Worm (Caenorhabditis elegans) whole organism, L2 larva: Measurements from ENCODE around the gene srx-136.

ENCODE experiments used
- C34F6.9 ChIP-seq: fragments of 150-350 bp; optimal IDR thresholded peaks from 2 replicates; lab custom pipeline; 2014; ENCODE audit warnings: missing biosample characterization, missing genetic modification characterization
- F13H6.1 ChIP-seq: sonication (generic microtip); optimal IDR thresholded peaks from 2 replicates; lab custom pipeline; 2016; ENCODE audit warnings: missing genetic modification characterization, missing compliant biosample characterization
- R02D3.7 ChIP-seq: fragments of 150-350 bp; optimal IDR thresholded peaks from 2 replicates; lab custom pipeline; 2014; ENCODE audit warnings: missing biosample characterization, missing genetic modification characterization
- Y55F3AM.14 ChIP-seq: fragments of 200-800 bp; sonication (Bioruptor generic); optimal IDR thresholded peaks from 2 replicates; lab custom pipeline; 2018; ENCODE audit warnings: mild to moderate bottlenecking, missing genetic modification characterization, missing compliant biosample characterization
- ZK546.5 ChIP-seq: sonication (generic microtip); optimal IDR thresholded peaks from 2 replicates; lab custom pipeline; 2017; ENCODE audit warnings: missing biosample characterization, missing genetic modification characterization
- alr-1 ChIP-seq: fragments of 150-350 bp; optimal IDR thresholded peaks from 2 replicates; lab custom pipeline; 2014; ENCODE audit warnings: missing biosample characterization, missing genetic modification characterization
- aly-2 ChIP-seq: fragments of 150-350 bp; optimal IDR thresholded peaks from 2 replicates; lab custom pipeline; 2014; ENCODE audit warnings: missing biosample characterization, missing genetic modification characterization
- blmp-1 ChIP-seq: sonication (generic microtip); optimal IDR thresholded peaks from 2 replicates; lab custom pipeline; 2017; ENCODE audit warnings: missing genetic modification characterization, mild to moderate bottlenecking, missing compliant biosample characterization, antibody characterized with exemption, moderate library complexity; ENCODE audit not compliant: insufficient read depth
- ceh-16 ChIP-seq: fragments of 150-350 bp; optimal IDR thresholded peaks from 2 replicates; lab custom pipeline; 2014; ENCODE audit warnings: missing biosample characterization, missing genetic modification characterization
- dmd-4 ChIP-seq: sonication (generic microtip); optimal IDR thresholded peaks from 2 replicates; lab custom pipeline; 2017; ENCODE audit warnings: missing biosample characterization, missing genetic modification characterization
- egl-27 ChIP-seq: sonication (generic microtip); optimal IDR thresholded peaks from 3 replicates; lab custom pipeline; 2017; ENCODE audit warnings: missing biosample characterization, missing genetic modification reagents, missing genetic modification characterization
- elt-1 ChIP-seq: fragments of 150-350 bp; optimal IDR thresholded peaks from 2 replicates; lab custom pipeline; 2014; ENCODE audit warnings: missing biosample characterization, missing genetic modification characterization
- elt-3 ChIP-seq: sonication (generic microtip); optimal IDR thresholded peaks from 2 replicates; lab custom pipeline; 2017; ENCODE audit warnings: missing biosample characterization, missing genetic modification characterization
- fos-1 ChIP-seq: fragments of 150-350 bp; optimal IDR thresholded peaks from 2 replicates; lab custom pipeline; 2014; ENCODE audit warnings: missing biosample characterization, missing genetic modification characterization
- gmeb-1 ChIP-seq: fragments of 150-350 bp; optimal IDR thresholded peaks from 2 replicates; lab custom pipeline; 2014; ENCODE audit warnings: missing biosample characterization, missing genetic modification characterization
- lin-13 ChIP-seq: fragments of 150-350 bp; optimal IDR thresholded peaks from 2 replicates; lab custom pipeline; 2014; ENCODE audit warnings: missing biosample characterization, missing genetic modification reagents, missing genetic modification characterization
- lin-39 ChIP-seq: fragments of 150-350 bp; optimal IDR thresholded peaks from 2 replicates; lab custom pipeline; 2014; ENCODE audit warnings: missing biosample characterization, missing genetic modification reagents, missing genetic modification characterization
- lsy-2 ChIP-seq, 2 experiments: fragments of 150-350 bp in 1 of 2; sonication (generic microtip) in 1 of 2; optimal IDR thresholded peaks; 2 replicates each; lab custom pipeline; 2014 to 2017; ENCODE audit warnings: missing biosample characterization in 2 of 2, missing genetic modification characterization in 2 of 2
- mab-5 ChIP-seq: fragments of 150-350 bp; optimal IDR thresholded peaks from 2 replicates; lab custom pipeline; 2014; ENCODE audit warnings: missing biosample characterization, missing genetic modification characterization
- mdl-1 ChIP-seq, 2 experiments: fragments of 150-350 bp in 1 of 2; sonication (generic microtip) in 1 of 2; optimal IDR thresholded peaks; 2 replicates each; lab custom pipeline; 2017; ENCODE audit warnings: missing biosample characterization in 2 of 2, missing genetic modification characterization in 2 of 2
- nhr-10 ChIP-seq: sonication (generic microtip); optimal IDR thresholded peaks from 2 replicates; lab custom pipeline; 2017; ENCODE audit warnings: missing biosample characterization, missing genetic modification characterization
- nhr-12 ChIP-seq: fragments of 150-350 bp; optimal IDR thresholded peaks from 2 replicates; lab custom pipeline; 2014; ENCODE audit warnings: missing biosample characterization, missing genetic modification characterization
- nhr-129 ChIP-seq: fragments of 150-350 bp; optimal IDR thresholded peaks from 2 replicates; lab custom pipeline; 2014; ENCODE audit warnings: missing biosample characterization, missing genetic modification characterization
- nhr-21 ChIP-seq: fragments of 150-350 bp; optimal IDR thresholded peaks from 2 replicates; lab custom pipeline; 2014; ENCODE audit warnings: missing biosample characterization, missing genetic modification characterization
- nhr-23 ChIP-seq: fragments of 150-350 bp; optimal IDR thresholded peaks from 2 replicates; lab custom pipeline; 2014; ENCODE audit warnings: missing biosample characterization, missing genetic modification reagents, missing genetic modification characterization
- nhr-237 ChIP-seq: fragments of 150-350 bp; optimal IDR thresholded peaks from 2 replicates; lab custom pipeline; 2014; ENCODE audit warnings: missing biosample characterization, missing genetic modification characterization
- nhr-25 ChIP-seq: fragments of 150-350 bp; sonication (generic microtip); optimal IDR thresholded peaks from 3 replicates; lab custom pipeline; 2014; ENCODE audit warnings: missing biosample characterization, missing genetic modification characterization
- nhr-6 ChIP-seq: fragments of 150-350 bp; optimal IDR thresholded peaks from 2 replicates; lab custom pipeline; 2014; ENCODE audit warnings: missing biosample characterization, missing genetic modification characterization
- nhr-77 ChIP-seq: fragments of 150-350 bp; optimal IDR thresholded peaks from 2 replicates; lab custom pipeline; 2014; ENCODE audit warnings: missing biosample characterization, missing genetic modification characterization
- sem-4 ChIP-seq: fragments of 150-350 bp; optimal IDR thresholded peaks from 2 replicates; lab custom pipeline; 2014; ENCODE audit warnings: missing biosample characterization, missing genetic modification reagents, missing genetic modification characterization
- skn-1 ChIP-seq: sonication (generic microtip); optimal IDR thresholded peaks from 2 replicates; lab custom pipeline; 2017; ENCODE audit warnings: missing biosample characterization, missing genetic modification characterization
- sma-9 ChIP-seq, 2 experiments: fragments of 150-350 bp in 1 of 2; sonication (generic microtip) in 1 of 2; optimal IDR thresholded peaks; 2 replicates each; lab custom pipeline; 2014 to 2016; ENCODE audit warnings: missing genetic modification characterization in 2 of 2, mild to moderate bottlenecking in 1 of 2, missing biosample characterization in 1 of 2, missing compliant biosample characterization in 1 of 2, missing genetic modification reagents in 1 of 2, moderate library complexity in 1 of 2
- snpc-4 ChIP-seq: fragments of 150-350 bp; optimal IDR thresholded peaks from 2 replicates; lab custom pipeline; 2014; ENCODE audit warnings: missing biosample characterization, missing genetic modification characterization
- unc-55 ChIP-seq: fragments of 150-350 bp; sonication (generic microtip); optimal IDR thresholded peaks from 3 replicates; lab custom pipeline; 2014; ENCODE audit warnings: missing biosample characterization, missing genetic modification reagents, missing genetic modification characterization
- unc-62 ChIP-seq: fragments of 150-350 bp; optimal IDR thresholded peaks from 2 replicates; lab custom pipeline; 2014; ENCODE audit warnings: missing biosample characterization, missing genetic modification reagents, missing genetic modification characterization
- zag-1 ChIP-seq: fragments of 150-350 bp; optimal IDR thresholded peaks from 2 replicates; lab custom pipeline; 2014; ENCODE audit warnings: missing biosample characterization, missing genetic modification characterization
- ztf-1 ChIP-seq: fragments of 200-800 bp; sonication (Bioruptor generic); conservative IDR thresholded peaks from 2 replicates; pipeline ENCODE4 v1.3.6; 2022; ENCODE audit warnings: missing genetic modification characterization, missing compliant biosample characterization
- ztf-11 ChIP-seq: sonication (generic microtip); optimal IDR thresholded peaks from 2 replicates; lab custom pipeline; 2017; ENCODE audit warnings: missing biosample characterization, missing genetic modification characterization
- ztf-4 ChIP-seq: fragments of 150-350 bp; optimal IDR thresholded peaks from 2 replicates; lab custom pipeline; 2014; ENCODE audit warnings: missing biosample characterization, missing genetic modification characterization

Gene srx-136

ce11 chrV:13898356-13898755, 41.1 kb downstream of the srx-136 start, which contains the start of gene cyp-35C1:
Gene cyp-35C1 (minus strand): TSS chrV:13898487.
- TF ChIP-seq lin-13 (no peak), sma-9 (GFP tag; optimal IDR thresholded peaks at IDR 0.05; lab: Kevin White, UChicago) (peak; percentile 34), sma-9 (tag; optimal IDR thresholded peaks at IDR 0.05; lab: Kevin White, UChicago) (no peak), F13H6.1 (tag; lab: Kevin White, UChicago) (no peak), nhr-77 (tag; lab: Kevin White, UChicago) (no peak), unc-62 (GFP tag; lab: Kevin White, UChicago) (no peak), lsy-2 (tag; optimal IDR thresholded peaks at IDR 0.05; lab: Kevin White, UChicago) (no peak), unc-55 (GFP tag; lab: Kevin White, UChicago) (no peak), fos-1 (peak; percentile 5)

DNA sequence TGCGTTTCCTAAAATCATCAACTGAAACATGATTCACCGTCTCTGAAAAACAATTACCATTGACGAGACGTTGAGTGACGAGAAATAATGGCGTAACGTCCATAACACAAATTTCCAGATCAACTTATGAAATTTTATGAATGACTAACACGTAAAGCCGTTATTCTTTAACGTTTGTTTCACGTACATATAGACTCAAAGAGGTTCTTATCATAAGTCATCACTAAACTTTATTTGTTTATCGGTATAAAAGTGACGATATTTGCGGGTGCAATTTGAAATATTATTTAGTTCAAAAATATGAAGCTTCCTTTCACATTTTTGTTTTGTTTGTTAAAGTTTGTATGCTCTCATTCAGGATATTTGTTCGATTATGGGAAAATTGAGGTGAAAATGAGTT, 42.0 kb downstream of the srx-136 start, which contains the start of gene oac-3:
TSS of gene oac-3 (plus strand) at position 301 of the 400 bp plus-strand sequence.
- TF ChIP-seq nhr-129 (tag; lab: Kevin White, UChicago) (no peak), nhr-6 (tag; lab: Kevin White, UChicago) (no peak), gmeb-1 (tag; lab: Kevin White, UChicago) (no peak), skn-1 (tag; lab: Kevin White, UChicago) (no peak), nhr-23 (no peak), ztf-4 (no peak), alr-1 (no peak), C34F6.9 (tag; lab: Kevin White, UChicago) (no peak), ZK546.5 (no peak), ztf-1 (GFP tag; lab: Robert Waterston, UW) (no peak), elt-3 (tag; lab: Kevin White, UChicago) (no peak)

DNA sequence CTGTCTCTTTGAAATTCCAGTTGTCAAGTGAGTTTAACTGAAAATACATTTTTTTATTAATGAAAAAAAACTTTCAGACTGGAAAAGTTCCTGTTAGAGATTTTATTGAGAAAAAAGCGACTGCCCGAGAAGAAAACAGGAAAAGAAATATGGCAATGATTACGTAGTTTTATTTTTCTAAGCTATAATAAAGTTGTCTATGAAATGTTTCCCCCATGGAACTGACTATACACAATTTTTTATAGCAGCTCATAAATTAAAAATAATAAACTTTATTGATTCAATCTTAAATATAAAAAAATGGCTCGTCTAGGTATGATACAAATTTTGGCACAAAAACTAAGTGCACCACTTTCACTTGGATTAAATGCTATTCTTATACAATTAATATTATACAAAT, 45.3 kb downstream of the srx-136 start, which contains the start of gene C06B3.1:
TSS of gene C06B3.1 (plus strand) at position 301 of the 400 bp plus-strand sequence.
- TF ChIP-seq elt-1 = no peak
- no peak for TF ChIP-seq zag-1
- TF ChIP-seq unc-62 (GFP tag; lab: Kevin White, UChicago) = no peak
- no peak for TF ChIP-seq R02D3.7 (tag; lab: Kevin White, UChicago)
- TF ChIP-seq nhr-77 (tag; lab: Kevin White, UChicago) = no peak
- TF ChIP-seq nhr-21 = no peak
- no peak for TF ChIP-seq sem-4 (tag; lab: Kevin White, UChicago)
- TF ChIP-seq nhr-12 (tag; lab: Kevin White, UChicago) = no peak
- no peak for TF ChIP-seq C34F6.9 (tag; lab: Kevin White, UChicago)
- TF ChIP-seq mab-5 = no peak

DNA sequence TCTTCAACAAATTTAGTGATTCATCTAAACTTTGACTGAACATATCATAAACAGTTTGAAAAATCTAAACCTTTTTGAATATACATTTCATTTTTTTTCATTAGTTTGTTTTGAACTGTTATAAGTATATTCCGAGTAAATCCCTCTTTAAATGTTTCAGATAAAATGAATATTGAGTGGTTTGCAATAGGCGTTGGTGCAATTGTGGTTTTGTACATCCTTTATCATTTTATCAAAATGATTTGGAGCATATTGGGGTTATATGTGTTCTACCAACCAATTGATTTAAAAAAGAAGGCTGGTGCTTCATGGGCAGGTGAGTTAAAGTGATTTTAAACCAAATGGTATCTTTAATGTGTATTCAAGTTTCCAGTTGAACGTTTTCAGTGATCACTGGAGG, 47.2 kb downstream of the srx-136 start, which contains the start of gene stdh-3:
TSS of gene stdh-3 (plus strand) at position 166 of the 400 bp plus-strand sequence.
- TF ChIP-seq aly-2 (tag; lab: Kevin White, UChicago) (no peak), nhr-25 (no peak), Y55F3AM.14 (GFP tag; lab: Kevin White, UChicago) (no peak), mdl-1 (tag; optimal IDR thresholded peaks at IDR 0.05; lab: Kevin White, UChicago) (no peak), nhr-12 (tag; lab: Kevin White, UChicago) (no peak), R02D3.7 (tag; lab: Kevin White, UChicago) (no peak), F13H6.1 (tag; lab: Kevin White, UChicago) (no peak), ztf-4 (no peak), fos-1 (no peak), elt-3 (tag; lab: Kevin White, UChicago) (no peak)

DNA sequence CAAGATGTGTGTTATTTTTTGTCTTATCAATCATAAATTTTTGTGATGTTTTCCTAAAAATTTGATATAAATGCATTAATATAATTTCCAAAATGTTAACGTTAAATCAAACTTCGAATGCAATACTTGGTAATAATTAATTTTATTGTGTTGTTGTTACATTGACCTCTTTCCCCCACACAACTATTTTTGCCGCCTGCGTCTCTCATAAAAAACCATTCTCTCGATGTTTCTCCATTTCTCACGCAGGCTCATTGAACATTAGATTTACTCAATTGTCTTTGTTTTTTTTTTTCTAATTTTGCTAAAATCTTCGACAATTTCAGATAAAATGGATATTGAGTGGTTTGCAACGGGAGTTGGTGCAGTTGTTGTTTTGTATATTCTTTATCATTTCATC, 48.9 kb downstream of the srx-136 start, which contains the start of gene stdh-1:
TSS of gene stdh-1 (plus strand) at position 327 of the 400 bp plus-strand sequence.
- TF ChIP-seq sma-9 (GFP tag; optimal IDR thresholded peaks at IDR 0.05; lab: Kevin White, UChicago) (peak; percentile 28), sma-9 (tag; optimal IDR thresholded peaks at IDR 0.05; lab: Kevin White, UChicago) (no peak), mab-5 (no peak), elt-3 (tag; lab: Kevin White, UChicago) (no peak), nhr-129 (tag; lab: Kevin White, UChicago) (peak; percentile 21), C34F6.9 (tag; lab: Kevin White, UChicago) (peak; percentile 34), mdl-1 (tag; optimal IDR thresholded peaks at IDR 0.05; lab: Kevin White, UChicago) (no peak), aly-2 (tag; lab: Kevin White, UChicago) (no peak), nhr-21 (peak; percentile 4)

DNA sequence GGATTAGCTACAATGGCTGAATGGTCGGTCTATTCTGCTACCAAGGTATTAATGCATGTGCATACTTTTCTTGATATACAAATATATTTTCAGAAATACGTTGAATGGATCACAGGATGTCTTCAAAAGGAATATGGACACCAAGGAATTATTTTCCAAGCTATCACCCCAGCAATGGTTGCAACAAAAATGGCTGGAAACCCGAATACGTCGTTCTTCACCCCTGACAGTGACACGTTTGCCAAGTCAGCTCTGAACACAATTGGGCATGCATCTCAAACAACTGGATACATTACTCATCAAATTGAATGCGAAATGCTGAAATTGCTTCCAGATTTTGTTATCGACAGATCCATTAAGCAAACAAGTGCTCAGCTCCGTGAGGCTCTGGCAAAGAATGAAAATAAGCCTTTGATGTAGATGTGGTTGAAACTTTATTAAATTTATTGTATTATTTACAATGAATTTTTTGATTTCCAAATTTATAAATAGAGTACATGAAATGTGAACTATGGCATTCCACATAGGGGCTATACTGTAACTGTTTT, 50.4 kb downstream of the srx-136 start:
- TF ChIP-seq aly-2 (tag; lab: Kevin White, UChicago) = no peak
- TF ChIP-seq nhr-237 (tag; lab: Kevin White, UChicago) = no peak
- TF ChIP-seq skn-1 (tag; lab: Kevin White, UChicago) = no peak
- TF ChIP-seq elt-3 (tag; lab: Kevin White, UChicago) = no peak
- peak; percentile 35 for TF ChIP-seq nhr-12 (tag; lab: Kevin White, UChicago)
- TF ChIP-seq blmp-1 (tag; lab: Kevin White, UChicago) = no peak
- TF ChIP-seq sem-4 (tag; lab: Kevin White, UChicago) = peak; percentile 17
- no peak for TF ChIP-seq snpc-4 (tag; lab: Kevin White, UChicago)
- peak in 1 of 2 experiments; percentile 60 for TF ChIP-seq lsy-2 (tag; optimal IDR thresholded peaks at IDR 0.05; lab: Kevin White, UChicago)
- TF ChIP-seq lin-39 (tag; lab: Kevin White, UChicago) = no peak
- TF ChIP-seq ztf-11 (tag; lab: Kevin White, UChicago) = no peak
- peak; percentile 58 for TF ChIP-seq nhr-129 (tag; lab: Kevin White, UChicago)
- TF ChIP-seq dmd-4 (tag; lab: Kevin White, UChicago) = no peak
- no peak for TF ChIP-seq mab-5
- TF ChIP-seq nhr-10 (tag; lab: Kevin White, UChicago) = no peak
- no peak for TF ChIP-seq egl-27 (tag; lab: Kevin White, UChicago)
- TF ChIP-seq nhr-21 = peak; percentile 46
- no peak for TF ChIP-seq ztf-1 (GFP tag; lab: Robert Waterston, UW)
- peak; percentile 64 for TF ChIP-seq gmeb-1 (tag; lab: Kevin White, UChicago)
- TF ChIP-seq ceh-16 (tag; lab: Kevin White, UChicago) = no peak
- no peak for TF ChIP-seq zag-1
